Worm (Caenorhabditis elegans) whole organism, young adult: Measurements from ENCODE around the gene R105.5.

Source experiments
- B0336.3 ChIP-seq: fragments of 200-800 bp; sonication (Bioruptor generic); IDR thresholded peaks from 2 replicates; pipeline ENCODE4 v1.3.6; 2022; ENCODE audit warnings: missing genetic modification characterization, missing compliant biosample characterization
- C17E4.6 ChIP-seq: fragments of 200-800 bp; sonication (Bioruptor generic); IDR thresholded peaks from 2 replicates; pipeline ENCODE4 v1.3.6; 2022; ENCODE audit warnings: missing genetic modification reagents, missing genetic modification characterization, missing compliant biosample characterization
- F22D6.2 ChIP-seq: sonication (generic microtip); optimal IDR thresholded peaks from 2 replicates; lab custom pipeline; 2016; ENCODE audit warnings: mild to moderate bottlenecking, missing genetic modification characterization, missing compliant biosample characterization
- T26A5.8 ChIP-seq: sonication (generic microtip); optimal IDR thresholded peaks from 2 replicates; lab custom pipeline; 2016; ENCODE audit warnings: missing genetic modification characterization, missing compliant biosample characterization
- Y79H2A.3 ChIP-seq: fragments of 200-800 bp; sonication (Bioruptor generic); conservative IDR thresholded peaks from 2 replicates; pipeline ENCODE4 v1.3.6; 2022; ENCODE audit warnings: missing genetic modification reagents, missing genetic modification characterization, missing compliant biosample characterization
- ZK185.1 ChIP-seq: sonication (generic microtip); optimal IDR thresholded peaks from 2 replicates; lab custom pipeline; 2016; ENCODE audit warnings: mild to moderate bottlenecking, missing genetic modification characterization, missing compliant biosample characterization; ENCODE audit not compliant: poor library complexity, severe bottlenecking
- athp-1 ChIP-seq: sonication (generic microtip); optimal IDR thresholded peaks from 2 replicates; lab custom pipeline; 2017; ENCODE audit warnings: mild to moderate bottlenecking, missing genetic modification characterization, missing compliant biosample characterization
- attf-6 ChIP-seq: fragments of 200-800 bp; sonication (Bioruptor generic); IDR thresholded peaks from 2 replicates; pipeline ENCODE4 v1.3.6; 2022; ENCODE audit warnings: missing genetic modification reagents, missing genetic modification characterization, missing compliant biosample characterization
- bed-2 ChIP-seq: fragments of 200-800 bp; sonication (Bioruptor generic); IDR thresholded peaks from 2 replicates; pipeline ENCODE4 v1.3.6; 2022; ENCODE audit warnings: missing genetic modification reagents, missing genetic modification characterization, missing compliant biosample characterization
- ceh-100 ChIP-seq: fragments of 200-800 bp; sonication (Bioruptor generic); IDR thresholded peaks from 2 replicates; pipeline ENCODE4 v1.3.6; 2022; ENCODE audit warnings: missing genetic modification reagents, missing genetic modification characterization, missing compliant biosample characterization
- ceh-58 ChIP-seq: fragments of 200-800 bp; sonication (Bioruptor generic); IDR thresholded peaks from 2 replicates; pipeline ENCODE4 v1.3.6; 2022; ENCODE audit warnings: missing genetic modification characterization, missing compliant biosample characterization
- chd-7 ChIP-seq: sonication (generic microtip); optimal IDR thresholded peaks from 2 replicates; lab custom pipeline; 2016; ENCODE audit warnings: mild to moderate bottlenecking, missing genetic modification characterization, moderate library complexity, missing compliant biosample characterization
- die-1 ChIP-seq: sonication (generic microtip); optimal IDR thresholded peaks from 2 replicates; lab custom pipeline; 2016; ENCODE audit warnings: missing genotype, mild to moderate bottlenecking, missing genetic modification characterization, missing compliant biosample characterization
- dpff-1 ChIP-seq: sonication (generic microtip); optimal IDR thresholded peaks from 2 replicates; lab custom pipeline; 2017; ENCODE audit warnings: mild to moderate bottlenecking, missing genetic modification characterization, missing compliant biosample characterization
- dpl-1 ChIP-seq: fragments of 150-350 bp; optimal IDR thresholded peaks from 2 replicates; lab custom pipeline; 2014; ENCODE audit warnings: missing biosample characterization, missing genetic modification reagents, missing genetic modification characterization
- efl-1 ChIP-seq: fragments of 150-350 bp; optimal IDR thresholded peaks from 2 replicates; lab custom pipeline; 2014; ENCODE audit warnings: missing biosample characterization, missing genetic modification reagents, missing genetic modification characterization
- egl-18 ChIP-seq: fragments of 200-800 bp; sonication (Bioruptor generic); IDR thresholded peaks from 2 replicates; pipeline ENCODE4 v1.3.6; 2022; ENCODE audit warnings: missing genetic modification reagents, missing genetic modification characterization, missing compliant biosample characterization
- gei-17 ChIP-seq: fragments of 200-800 bp; sonication (Bioruptor generic); optimal IDR thresholded peaks from 2 replicates; lab custom pipeline; 2018; ENCODE audit warnings: mild to moderate bottlenecking, missing genetic modification characterization, missing compliant biosample characterization
- hlh-26 ChIP-seq: fragments of 200-800 bp; sonication (Bioruptor generic); conservative IDR thresholded peaks from 2 replicates; pipeline ENCODE4 v1.3.6; 2022; ENCODE audit warnings: missing genetic modification reagents, missing genetic modification characterization, missing compliant biosample characterization
- hmg-1.2 ChIP-seq: fragments of 200-800 bp; sonication (Bioruptor generic); IDR thresholded peaks from 2 replicates; pipeline ENCODE4 v1.3.6; 2022; ENCODE audit warnings: missing genetic modification reagents, missing genetic modification characterization, missing compliant biosample characterization
- hrde-1 ChIP-seq: sonication (generic microtip); optimal IDR thresholded peaks from 2 replicates; lab custom pipeline; 2016; ENCODE audit warnings: missing genetic modification characterization, mild to moderate bottlenecking, missing compliant biosample characterization, moderate library complexity, missing genotype, missing genetic modification reagents, borderline replicate concordance
- hsf-1 ChIP-seq: fragments of 200-800 bp; sonication (Bioruptor generic); IDR thresholded peaks from 2 replicates; pipeline ENCODE4 v1.3.6; 2022; ENCODE audit warnings: missing genetic modification reagents, missing genetic modification characterization, missing compliant biosample characterization
- lin-26 ChIP-seq: fragments of 200-800 bp; sonication (Bioruptor generic); IDR thresholded peaks from 2 replicates; pipeline ENCODE4 v1.3.6; 2022; ENCODE audit warnings: missing genetic modification reagents, missing genetic modification characterization, missing compliant biosample characterization
- lin-35 ChIP-seq, 3 experiments: fragments of 150-350 bp in 2 of 3; sonication (generic microtip) in 1 of 3; optimal IDR thresholded peaks; 2 replicates each; lab custom pipeline; 2014 to 2018; ENCODE audit warnings: missing biosample characterization in 3 of 3, missing genetic modification characterization in 3 of 3, missing genetic modification reagents in 3 of 3
- mes-4 ChIP-seq: sonication (generic microtip); optimal IDR thresholded peaks from 2 replicates; lab custom pipeline; 2016; ENCODE audit warnings: missing genotype, missing genetic modification characterization, missing compliant biosample characterization
- mxl-1 ChIP-seq: sonication (generic microtip); optimal IDR thresholded peaks from 2 replicates; lab custom pipeline; 2016; ENCODE audit warnings: missing genetic modification characterization, missing compliant biosample characterization
- nfyb-1 ChIP-seq: fragments of 200-800 bp; sonication (Bioruptor generic); IDR thresholded peaks from 2 replicates; pipeline ENCODE4 v1.3.6; 2022; ENCODE audit warnings: missing genetic modification reagents, missing genetic modification characterization, missing compliant biosample characterization
- nhr-120 ChIP-seq: fragments of 200-800 bp; sonication (Bioruptor generic); IDR thresholded peaks from 2 replicates; pipeline ENCODE4 v1.3.6; 2022; ENCODE audit warnings: missing genetic modification characterization, missing compliant biosample characterization
- nhr-27 ChIP-seq: fragments of 200-800 bp; sonication (Bioruptor generic); optimal IDR thresholded peaks from 2 replicates; lab custom pipeline; 2018; ENCODE audit warnings: mild to moderate bottlenecking, missing genetic modification characterization, moderate library complexity, missing compliant biosample characterization
- pbrm-1 ChIP-seq: fragments of 200-800 bp; sonication (Bioruptor generic); IDR thresholded peaks from 2 replicates; pipeline ENCODE4 v1.3.6; 2022; ENCODE audit warnings: missing genetic modification reagents, missing genetic modification characterization, missing compliant biosample characterization
- snpc-1.1 ChIP-seq: sonication (generic microtip); optimal IDR thresholded peaks from 2 replicates; lab custom pipeline; 2017; ENCODE audit warnings: missing genetic modification characterization, mild to moderate bottlenecking, missing compliant biosample characterization, antibody characterized with exemption, moderate library complexity, missing genotype, missing genetic modification reagents; ENCODE audit not compliant: insufficient read depth
- snpc-3.4 ChIP-seq: sonication (generic microtip); optimal IDR thresholded peaks from 2 replicates; lab custom pipeline; 2017; ENCODE audit warnings: missing genetic modification characterization, mild to moderate bottlenecking, missing compliant biosample characterization, antibody characterized with exemption, moderate library complexity, missing genotype, missing genetic modification reagents
- unc-62 ChIP-seq: fragments of 150-350 bp; optimal IDR thresholded peaks from 2 replicates; lab custom pipeline; 2014; ENCODE audit warnings: missing biosample characterization, missing genetic modification reagents, missing genetic modification characterization
- zim-3 ChIP-seq: sonication (generic microtip); optimal IDR thresholded peaks from 2 replicates; lab custom pipeline; 2017; ENCODE audit warnings: mild to moderate bottlenecking, missing genetic modification characterization, moderate library complexity, missing compliant biosample characterization
- ztf-18 ChIP-seq: sonication (generic microtip); optimal IDR thresholded peaks from 2 replicates; lab custom pipeline; 2016; ENCODE audit warnings: missing genotype, mild to moderate bottlenecking, missing genetic modification characterization, missing compliant biosample characterization
- ztf-26 ChIP-seq: sonication (generic microtip); optimal IDR thresholded peaks from 2 replicates; lab custom pipeline; 2017; ENCODE audit warnings: missing genetic modification characterization, missing compliant biosample characterization
- ztf-28 ChIP-seq: fragments of 200-800 bp; sonication (Bioruptor generic); IDR thresholded peaks from 2 replicates; pipeline ENCODE4 v1.3.6; 2022; ENCODE audit warnings: missing genetic modification reagents, missing genetic modification characterization, missing compliant biosample characterization
- ztf-3 ChIP-seq: fragments of 200-800 bp; sonication (Bioruptor generic); optimal IDR thresholded peaks from 2 replicates; lab custom pipeline; 2018; ENCODE audit warnings: mild to moderate bottlenecking, missing genetic modification characterization, missing compliant biosample characterization

The R105.5 gene

ce11 chrIV:4633393-4633792, 2.7 kb upstream of the R105.5 start, which contains the start of gene R105.1:
TSS of gene R105.1 (plus strand) at chrIV:4633693.
- no peak for TF ChIP-seq attf-6 (GFP tag; lab: Robert Waterston, UW)
- no peak for TF ChIP-seq dpff-1 (tag; lab: Kevin White, UChicago)
- no peak for TF ChIP-seq ceh-58 (GFP tag; lab: Robert Waterston, UW)
- TF ChIP-seq mes-4 (tag; lab: Kevin White, UChicago), result no peak
- TF ChIP-seq hlh-26, result no peak
- no peak for TF ChIP-seq die-1
- TF ChIP-seq zim-3 (tag; lab: Kevin White, UChicago), result no peak
- TF ChIP-seq efl-1, result no peak
- no peak for TF ChIP-seq chd-7 (tag; lab: Kevin White, UChicago)
- TF ChIP-seq snpc-3.4 (tag; lab: Kevin White, UChicago), result no peak
- no peak for TF ChIP-seq bed-2 (GFP tag; lab: Robert Waterston, UW)
- TF ChIP-seq hrde-1, result no peak
- no peak for TF ChIP-seq F22D6.2 (tag; lab: Kevin White, UChicago)
- TF ChIP-seq nhr-120 (GFP tag; lab: Robert Waterston, UW), result no peak
- TF ChIP-seq ceh-100, result no peak
- no peak for TF ChIP-seq snpc-1.1
- TF ChIP-seq Y79H2A.3 (GFP tag; lab: Robert Waterston, UW), result no peak
- TF ChIP-seq dpl-1 (GFP tag; lab: Kevin White, UChicago), result no peak
- TF ChIP-seq egl-18, result no peak
- no peak for TF ChIP-seq gei-17 (GFP tag; lab: Kevin White, UChicago)

ce11 chrIV:4637840-4638239, 1.7 kb downstream of the R105.5 start, which contains the start of gene F19C7.8:
TSS of gene F19C7.8 (minus strand) at chrIV:4638095.
- TF ChIP-seq nfyb-1 (GFP tag; lab: Robert Waterston, UW) (no peak), nhr-27 (tag; lab: Kevin White, UChicago) (no peak), ztf-28 (0 out of 2 replicates have a peak, but pooled peaks have one; percentile 41), hsf-1 (GFP tag; lab: Robert Waterston, UW) (no peak), lin-26 (GFP tag; lab: Robert Waterston, UW) (0 out of 2 replicates have a peak, but pooled peaks have one; percentile 13)
- TF ChIP-seq, all 124 proteins: peak for 2

ce11 chrIV:4639352-4639751, 3.3 kb downstream of the R105.5 start:
- TF ChIP-seq mxl-1 (tag; lab: Kevin White, UChicago), result no peak
- no peak for TF ChIP-seq hlh-26
- TF ChIP-seq B0336.3 (GFP tag; lab: Robert Waterston, UW), result no peak
- TF ChIP-seq nhr-27 (tag; lab: Kevin White, UChicago), result no peak
- no peak for TF ChIP-seq lin-35 (GFP tag; optimal IDR thresholded peaks at IDR 0.05; lab: Kevin White, UChicago)
- no peak for TF ChIP-seq unc-62 (GFP tag; lab: Kevin White, UChicago)
- TF ChIP-seq hmg-1.2 (GFP tag; lab: Robert Waterston, UW), result no peak
- no peak for TF ChIP-seq T26A5.8 (tag; lab: Kevin White, UChicago)
- no peak for TF ChIP-seq ztf-18 (tag; lab: Kevin White, UChicago)
- no peak for TF ChIP-seq C17E4.6 (GFP tag; lab: Robert Waterston, UW)

- TF ChIP-seq pbrm-1 (GFP tag; lab: Robert Waterston, UW), result no peak
- TF ChIP-seq ZK185.1, result no peak
- peak; percentile 18 for TF ChIP-seq ztf-26 (tag; lab: Kevin White, UChicago)
- no peak for TF ChIP-seq efl-1
- no peak for TF ChIP-seq athp-1 (tag; lab: Kevin White, UChicago)
- no peak for TF ChIP-seq ztf-3 (GFP tag; lab: Kevin White, UChicago)
Observed at ce11 chrIV:4640941-4641340, 4.8 kb downstream of the R105.5 start.
